Worm (Caenorhabditis elegans) whole organism, midembryonic: Measurements from ENCODE around the gene let-716.

ENCODE experiments used
- T22C8.4 ChIP-seq: fragments of 200-800 bp; sonication (Bioruptor generic); IDR thresholded peaks from 2 replicates; pipeline ENCODE4 v1.3.6; 2022; ENCODE audit warnings: missing genetic modification characterization, missing compliant biosample characterization
- cog-1 ChIP-seq: sonication (generic microtip); optimal IDR thresholded peaks from 2 replicates; lab custom pipeline; 2016; ENCODE audit warnings: missing genetic modification characterization, missing compliant biosample characterization
- flt-1 ChIP-seq: fragments of 200-800 bp; sonication (Bioruptor generic); IDR thresholded peaks from 2 replicates; pipeline ENCODE4 v1.3.6; 2022; ENCODE audit warnings: missing genetic modification characterization, missing compliant biosample characterization
- med-1 ChIP-seq: sonication (generic microtip); optimal IDR thresholded peaks from 2 replicates; lab custom pipeline; 2017; ENCODE audit warnings: missing genetic modification characterization, mild to moderate bottlenecking, missing compliant biosample characterization, antibody characterized with exemption, missing genetic modification reagents; ENCODE audit not compliant: insufficient read depth
- ref-1 ChIP-seq: fragments of 200-800 bp; sonication (Bioruptor generic); conservative IDR thresholded peaks from 2 replicates; pipeline ENCODE4 v1.3.6; 2022; ENCODE audit warnings: missing genetic modification reagents, missing genetic modification characterization, missing compliant biosample characterization
- tab-1 ChIP-seq: fragments of 200-800 bp; sonication (Bioruptor generic); IDR thresholded peaks from 2 replicates; pipeline ENCODE4 v1.3.6; 2022; ENCODE audit warnings: missing genetic modification characterization, missing compliant biosample characterization
- ztf-29 ChIP-seq: fragments of 200-800 bp; sonication (Bioruptor generic); IDR thresholded peaks from 2 replicates; pipeline ENCODE4 v1.3.6; 2022; ENCODE audit warnings: missing genetic modification reagents, missing genetic modification characterization, missing compliant biosample characterization

- TF ChIP-seq flt-1 (no peak), ztf-29 (GFP tag; lab: Robert Waterston, UW) (no peak), T22C8.4 (GFP tag; lab: Robert Waterston, UW) (no peak), ref-1 (GFP tag; lab: Robert Waterston, UW) (no peak), tab-1 (GFP tag; lab: Robert Waterston, UW) (no peak), cog-1 (tag; lab: Kevin White, UChicago) (no peak), med-1 (GFP tag; lab: Kevin White, UChicago) (no peak)
Observed at ce11 chrIII:6368524-6368923, 14.8 kb upstream of the let-716 start.
